Worm (Caenorhabditis elegans): ENCODE data around the gene W02B12.11.

ce11 chrII:11438417-11438816 lies 35.2 kb upstream of the W02B12.11 start, which contains the start of gene vha-6:
- TF ChIP-seq ama-1 (optimal IDR thresholded peaks at IDR 0.05) (no peak), skn-1 (tag; optimal IDR thresholded peaks at IDR 0.05) (no peak), nhr-237 (tag; optimal IDR thresholded peaks at IDR 0.05) (no peak), unc-62 (GFP tag; optimal IDR thresholded peaks at IDR 0.05) (no peak), lin-13 (GFP tag; optimal IDR thresholded peaks at IDR 0.05) (no peak), Y55F3AM.14 (GFP tag; optimal IDR thresholded peaks at IDR 0.05) (no peak), unc-39 (tag; optimal IDR thresholded peaks at IDR 0.05) (no peak)

All from whole organism, L2 larva.